Fruit fly (Drosophila melanogaster) S2 (cell line): ENCODE data around the gene Pde1c.

Experiments
- CG8478 ChIP-seq: fragments of >200 bp; optimal IDR thresholded peaks from 2 replicates; lab custom pipeline; 2018
- CTCF ChIP-seq, 2 experiments: fragments of >200 bp; optimal IDR thresholded peaks; 2 replicates each; lab custom pipeline; 2018

Gene Pde1c

DNA sequence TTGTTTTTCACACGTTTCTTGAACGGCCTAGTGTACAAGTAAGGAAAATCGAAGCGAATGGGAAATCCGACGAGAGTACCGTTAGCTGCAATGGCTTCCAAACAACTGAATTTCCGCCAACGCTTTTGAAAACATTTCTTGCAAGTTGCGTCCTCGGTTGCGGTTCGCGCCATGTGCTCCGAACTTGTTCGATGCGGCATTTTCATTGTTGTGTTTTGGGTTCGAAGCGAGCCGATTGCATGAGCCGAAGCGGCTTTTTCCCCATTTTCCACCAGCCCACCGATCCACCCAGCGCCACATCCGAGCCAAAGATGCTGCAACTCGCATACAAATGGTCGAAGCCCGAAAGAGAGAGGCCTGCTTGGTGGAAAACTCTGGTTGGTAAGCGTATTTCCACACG is at the start of gene Pde1c:
Gene Pde1c (minus strand): TSS at position 109 of the 400 bp plus-strand sequence.
- no peak for TF ChIP-seq CTCF (optimal IDR thresholded peaks at IDR 0.05; lab: Kevin White, UChicago)
- TF ChIP-seq CG8478 (lab: Kevin White, UChicago): no peak

DNA sequence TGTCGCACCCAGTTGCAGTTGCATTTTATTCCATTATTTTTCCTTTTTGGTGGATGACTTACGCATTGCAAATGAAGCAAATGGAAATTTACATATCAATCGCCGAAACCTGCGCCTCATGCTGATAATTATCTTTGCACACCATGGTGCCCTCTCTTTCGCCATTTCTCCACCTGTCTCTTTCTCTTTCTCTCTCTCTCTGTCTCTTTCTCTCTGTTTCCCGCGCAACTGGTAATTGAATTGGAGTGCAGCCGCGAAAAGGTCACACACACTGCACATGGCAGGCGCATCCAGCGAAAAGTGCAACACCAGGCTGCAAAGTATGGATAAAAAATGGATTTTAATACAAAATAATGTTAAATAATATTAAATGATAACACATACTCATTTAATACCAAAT is 49.3 kb upstream of the Pde1c start:
- no peak for TF ChIP-seq CG8478 (lab: Kevin White, UChicago)
- TF ChIP-seq CTCF (optimal IDR thresholded peaks at IDR 0.05; lab: Kevin White, UChicago): no peak

DNA sequence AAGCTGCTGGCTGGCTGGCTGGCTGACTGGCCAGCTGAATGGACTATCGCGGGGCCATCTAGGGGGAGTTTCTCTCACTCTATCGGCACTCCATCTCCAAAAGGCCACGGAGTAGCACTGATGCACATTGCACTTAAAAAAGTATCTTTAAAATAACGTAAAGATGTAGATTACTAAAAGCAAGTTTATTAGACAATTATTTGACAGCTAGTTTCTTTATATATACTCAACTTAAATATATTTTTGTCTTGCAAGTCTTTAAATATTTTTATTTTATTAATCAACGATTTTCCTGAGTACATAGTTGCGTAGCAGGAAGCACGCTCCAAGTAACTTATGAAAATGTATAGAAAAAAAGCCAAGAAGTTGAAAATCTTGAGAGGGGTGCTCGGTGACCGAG is 48.6 kb upstream of the Pde1c start:
- TF ChIP-seq CTCF (optimal IDR thresholded peaks at IDR 0.05; lab: Kevin White, UChicago) (no peak), CG8478 (lab: Kevin White, UChicago) (no peak)

DNA sequence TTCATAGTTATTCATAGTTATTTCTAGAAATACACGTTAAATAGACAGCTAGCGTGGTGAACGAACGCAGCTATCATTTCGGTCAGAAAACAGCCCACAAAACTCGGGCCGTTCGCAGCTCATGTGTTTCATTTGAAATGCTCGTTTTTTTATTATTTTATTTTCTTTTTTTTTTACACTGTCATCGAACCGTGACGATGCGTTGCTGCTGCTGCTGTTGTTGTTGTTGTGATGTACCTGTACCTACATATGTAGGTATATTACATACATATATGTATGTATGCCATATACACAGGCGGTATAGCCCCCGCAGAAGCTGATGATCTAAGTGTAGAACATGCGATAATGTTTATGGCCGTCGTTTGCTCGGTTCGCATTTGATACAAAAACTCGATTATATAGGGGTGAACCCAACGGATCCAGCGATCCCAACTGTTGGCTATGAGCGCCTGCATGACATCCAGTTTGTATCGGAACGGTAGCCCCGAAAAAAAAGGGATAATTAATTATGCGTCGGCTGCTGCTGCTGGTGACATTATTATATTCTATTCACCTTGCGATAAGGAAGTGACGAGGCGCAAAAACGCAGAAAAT is 44.9 kb upstream of the Pde1c start:
- no peak for TF ChIP-seq CG8478 (lab: Kevin White, UChicago)
- TF ChIP-seq CTCF (optimal IDR thresholded peaks at IDR 0.05; lab: Kevin White, UChicago): no peak

DNA sequence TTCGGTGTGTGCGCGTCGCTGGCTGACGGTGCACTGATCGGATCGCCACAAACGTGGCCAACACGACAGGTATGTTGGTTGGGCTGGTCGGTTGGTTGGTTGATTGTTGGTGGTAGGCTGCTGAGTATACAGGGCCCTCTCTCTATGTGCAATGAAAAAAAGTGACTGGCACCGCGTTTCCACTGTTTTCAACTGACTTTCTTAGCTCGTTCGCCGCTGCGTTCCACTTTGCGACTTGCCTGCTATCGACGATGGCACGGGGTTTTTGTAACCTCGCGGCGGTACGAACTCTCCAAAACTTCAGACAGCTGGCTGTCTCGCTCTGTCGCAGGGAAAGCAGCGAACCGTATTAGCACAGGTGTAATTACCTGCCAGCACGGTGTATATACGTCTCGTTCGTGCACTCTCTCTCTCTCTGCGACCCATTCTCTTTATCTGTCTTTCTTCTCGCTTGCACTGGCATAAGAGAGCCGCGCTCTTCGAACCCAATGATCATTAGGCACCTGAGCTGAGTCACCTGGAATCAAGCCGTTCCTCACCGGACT is 42.6 kb upstream of the Pde1c start:
- no peak for TF ChIP-seq CG8478 (lab: Kevin White, UChicago)
- no peak for TF ChIP-seq CTCF (optimal IDR thresholded peaks at IDR 0.05; lab: Kevin White, UChicago)

DNA sequence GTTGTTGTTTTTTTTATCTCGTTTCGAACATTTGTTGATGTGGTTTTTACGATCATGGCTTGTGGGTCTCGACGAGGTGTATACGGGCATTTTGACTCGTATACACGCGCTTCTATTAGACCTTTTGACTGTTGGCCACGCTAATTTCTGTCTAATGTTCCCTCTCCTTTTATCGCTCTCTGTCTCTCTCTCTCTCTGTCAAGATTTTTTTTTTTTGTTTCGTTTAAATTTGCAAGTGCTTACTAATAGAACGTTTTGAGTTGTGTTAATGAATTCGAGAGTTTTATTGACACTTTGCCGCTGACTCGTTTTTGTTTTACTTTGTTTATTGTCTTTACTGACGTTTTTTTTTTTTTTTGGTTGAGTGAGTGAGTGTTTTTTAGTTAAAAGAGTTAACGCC is 42.0 kb upstream of the Pde1c start:
- TF ChIP-seq CG8478 (lab: Kevin White, UChicago) (no peak), CTCF (optimal IDR thresholded peaks at IDR 0.05; lab: Kevin White, UChicago) (no peak)

DNA sequence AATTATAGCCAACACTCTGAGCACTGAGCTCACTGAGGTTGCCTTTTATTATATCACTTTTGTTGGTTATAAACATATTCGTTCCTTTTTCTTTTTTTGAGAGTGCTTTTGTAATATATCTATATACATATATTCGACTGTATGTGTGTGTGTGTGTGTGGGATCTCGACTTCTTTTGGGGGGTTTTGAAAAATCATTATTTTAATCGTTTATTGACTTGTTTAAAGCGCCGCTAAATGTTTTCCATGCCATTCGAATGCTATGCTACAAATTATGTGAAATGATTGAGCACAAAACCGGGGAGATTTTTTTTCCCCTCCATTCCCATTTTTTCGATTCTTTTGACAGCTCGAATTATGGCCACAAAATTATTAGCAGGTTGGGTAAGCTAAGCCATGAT is 41.1 kb upstream of the Pde1c start:
- TF ChIP-seq CTCF (optimal IDR thresholded peaks at IDR 0.05; lab: Kevin White, UChicago): no peak
- no peak for TF ChIP-seq CG8478 (lab: Kevin White, UChicago)

DNA sequence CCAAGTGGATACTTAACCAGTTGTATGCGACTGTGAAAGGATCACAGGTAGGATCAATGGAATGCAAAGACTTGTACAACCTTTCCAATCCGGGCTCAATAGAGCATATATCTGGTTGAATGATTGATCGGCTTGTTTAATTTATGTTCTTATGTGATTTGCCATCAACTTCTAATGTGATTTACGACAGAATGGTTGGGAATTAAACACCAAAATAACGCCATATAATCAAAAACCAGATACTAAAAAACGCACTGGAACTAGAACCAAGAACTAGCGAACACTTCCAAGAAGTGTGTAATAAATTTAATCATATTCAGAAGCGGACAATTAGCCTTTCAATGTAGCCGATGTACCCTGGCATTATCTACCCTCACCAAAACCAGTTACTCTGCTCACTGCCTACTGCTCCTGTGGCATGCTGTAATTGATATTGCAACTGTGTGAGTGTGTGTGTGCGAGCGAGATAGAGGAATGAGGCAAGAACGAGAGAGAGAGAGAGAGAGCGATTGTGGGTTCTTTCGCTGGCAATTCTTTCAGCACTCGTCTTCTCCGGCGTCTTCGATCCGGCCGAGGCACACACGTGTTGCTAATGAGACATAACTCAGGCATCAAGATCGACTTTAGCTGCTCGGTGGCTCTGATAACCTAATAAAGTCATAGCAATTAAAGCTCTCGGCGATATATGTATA is 40.4 kb upstream of the Pde1c start:
- TF ChIP-seq CTCF (optimal IDR thresholded peaks at IDR 0.05; lab: Kevin White, UChicago): no peak
- TF ChIP-seq CG8478 (lab: Kevin White, UChicago): no peak

DNA sequence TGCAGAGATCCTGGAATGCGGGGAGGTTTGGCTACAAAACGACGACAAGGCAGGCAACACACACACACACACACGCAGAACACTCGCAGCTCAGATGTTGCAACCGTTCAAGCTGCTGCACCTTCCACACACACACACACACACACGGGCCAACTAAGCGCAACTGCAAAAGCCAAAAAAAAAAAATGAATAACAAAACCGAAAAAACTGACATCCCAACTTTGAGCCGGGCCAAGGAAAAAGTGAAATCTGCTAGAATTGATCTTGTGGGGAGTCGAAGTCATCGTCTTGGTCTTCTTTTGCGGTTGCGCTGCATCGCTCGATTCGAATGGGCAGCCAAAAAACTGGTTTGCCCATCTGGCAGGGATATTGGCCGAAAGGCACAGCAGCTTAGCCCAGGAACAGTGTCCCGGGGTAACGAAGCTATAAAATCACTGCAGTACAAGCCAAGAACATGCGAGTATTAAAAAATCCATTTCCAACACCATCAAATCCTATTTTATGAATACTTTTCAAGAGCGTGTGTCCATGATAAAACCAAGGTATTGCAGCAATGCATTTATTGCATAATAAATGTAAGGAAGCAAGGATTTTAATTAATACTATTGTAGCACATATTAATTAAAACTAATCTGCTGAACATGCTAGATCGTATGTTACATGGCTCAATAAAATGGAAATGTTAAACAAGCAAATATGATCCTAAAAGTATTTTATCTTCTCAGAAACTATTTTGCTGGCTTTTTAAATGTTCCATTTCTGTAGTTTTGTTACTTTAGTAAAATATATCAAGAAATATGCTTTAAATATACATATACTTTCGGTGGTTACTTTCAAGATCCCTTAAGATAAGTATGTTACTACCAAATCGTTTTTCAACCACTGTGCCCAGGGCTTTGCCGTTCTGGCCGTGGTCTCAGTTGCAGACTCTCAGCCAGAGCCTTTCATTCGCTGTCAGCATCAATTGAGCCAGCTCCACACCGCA is 37.5 kb upstream of the Pde1c start:
- no peak for TF ChIP-seq CTCF (optimal IDR thresholded peaks at IDR 0.05; lab: Kevin White, UChicago)
- TF ChIP-seq CG8478 (lab: Kevin White, UChicago): no peak

DNA sequence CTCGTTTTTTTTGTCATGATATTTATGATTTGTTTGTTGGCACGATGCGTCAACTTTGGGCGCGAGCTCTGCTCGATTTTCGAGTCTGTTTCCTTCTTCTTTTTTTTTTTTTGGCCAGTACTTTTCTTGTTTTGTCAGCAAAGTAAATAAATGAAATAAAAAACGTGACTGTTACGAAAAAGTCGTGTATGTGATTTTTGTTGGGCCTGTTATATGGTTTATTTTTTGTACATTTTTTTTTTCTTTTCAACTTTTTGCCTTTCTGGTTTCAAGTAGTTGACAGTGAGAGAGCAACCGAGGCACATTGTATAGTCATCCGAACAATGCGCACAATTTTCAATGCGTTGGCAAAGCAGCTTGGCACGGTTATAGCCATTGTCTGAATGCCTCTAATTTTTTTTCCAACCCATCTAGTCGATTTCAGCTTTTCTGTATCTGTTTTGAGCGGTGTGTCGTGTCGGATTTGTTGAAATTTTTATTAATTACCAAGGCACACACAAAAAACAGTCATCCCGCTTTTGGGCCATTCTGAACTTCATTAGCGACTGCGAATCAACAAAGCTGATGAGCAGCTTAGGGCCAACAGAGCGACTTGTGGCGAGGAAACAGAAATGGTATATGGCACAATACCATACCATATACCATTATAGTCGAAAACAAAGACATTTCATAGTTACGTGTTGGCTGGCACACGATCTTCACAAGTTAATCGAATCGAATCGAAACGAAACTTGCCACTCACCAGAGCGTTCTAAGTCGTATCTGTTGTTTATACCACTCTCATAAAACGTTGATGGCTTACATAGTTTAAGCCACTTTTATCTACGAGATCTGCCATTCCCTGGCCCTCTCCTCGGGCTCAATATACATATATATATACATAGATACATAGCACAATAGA is 35.3 kb upstream of the Pde1c start:
- no peak for TF ChIP-seq CG8478 (lab: Kevin White, UChicago)
- TF ChIP-seq CTCF (optimal IDR thresholded peaks at IDR 0.05; lab: Kevin White, UChicago): no peak

DNA sequence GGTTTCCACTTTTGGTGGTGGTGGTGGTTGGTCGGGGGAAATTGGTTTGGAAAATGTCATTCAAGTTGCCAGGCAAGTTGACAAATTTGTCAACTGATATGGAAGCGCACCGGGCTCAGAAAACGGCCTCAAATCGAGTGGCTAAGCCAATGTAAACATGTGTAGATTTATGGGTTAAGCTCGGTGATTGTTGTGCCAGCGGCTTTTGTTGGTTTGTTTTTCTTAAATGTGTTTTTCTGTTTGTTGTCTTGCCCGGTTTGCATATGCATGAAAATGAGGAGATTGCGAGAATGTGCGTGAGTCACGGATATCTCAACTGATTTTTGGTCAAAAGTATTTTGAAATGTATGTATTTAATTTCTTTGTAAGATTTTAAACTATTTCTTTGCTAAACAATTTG is 32.5 kb upstream of the Pde1c start:
- no peak for TF ChIP-seq CG8478 (lab: Kevin White, UChicago)

DNA sequence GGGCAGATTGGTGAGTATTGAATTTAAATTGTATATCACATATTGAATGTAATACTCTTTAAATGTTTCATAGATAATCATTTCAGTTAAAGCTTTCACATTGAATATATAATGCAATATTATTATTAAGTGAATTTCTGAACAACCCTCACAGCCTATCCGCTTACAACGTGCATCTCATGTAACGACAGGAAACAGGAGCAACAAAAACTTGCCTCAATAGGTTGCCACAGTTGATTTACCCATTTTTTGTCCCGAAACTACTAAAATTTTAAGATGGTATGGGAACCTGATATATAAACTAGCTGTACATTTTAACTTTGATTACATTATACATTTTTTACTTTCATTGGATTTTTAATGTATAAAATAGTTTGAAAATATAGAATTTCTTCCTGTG is 30.4 kb upstream of the Pde1c start:
- TF ChIP-seq CTCF (optimal IDR thresholded peaks at IDR 0.05; lab: Kevin White, UChicago) (no peak), CG8478 (lab: Kevin White, UChicago) (no peak)

DNA sequence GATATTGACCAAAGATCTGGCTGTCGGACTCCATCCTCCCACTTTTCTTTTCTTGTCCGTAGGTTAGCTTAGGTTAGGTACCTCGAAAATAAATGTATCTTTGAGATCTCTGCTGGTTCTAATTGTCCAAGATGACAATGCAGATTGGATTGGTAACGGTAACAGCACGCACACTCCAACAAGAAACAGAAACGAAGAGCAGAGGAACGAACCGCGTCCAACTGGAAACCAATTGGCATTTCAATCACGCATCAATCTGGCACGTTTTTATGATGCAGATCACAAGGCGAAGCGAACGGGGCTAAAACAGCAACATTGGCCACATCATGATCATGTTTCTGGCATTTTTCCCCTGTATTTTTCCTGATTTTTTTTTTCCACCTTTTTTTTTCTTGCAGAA is 27.5 kb upstream of the Pde1c start:
- no peak for TF ChIP-seq CG8478 (lab: Kevin White, UChicago)
- no peak for TF ChIP-seq CTCF (optimal IDR thresholded peaks at IDR 0.05; lab: Kevin White, UChicago)

DNA sequence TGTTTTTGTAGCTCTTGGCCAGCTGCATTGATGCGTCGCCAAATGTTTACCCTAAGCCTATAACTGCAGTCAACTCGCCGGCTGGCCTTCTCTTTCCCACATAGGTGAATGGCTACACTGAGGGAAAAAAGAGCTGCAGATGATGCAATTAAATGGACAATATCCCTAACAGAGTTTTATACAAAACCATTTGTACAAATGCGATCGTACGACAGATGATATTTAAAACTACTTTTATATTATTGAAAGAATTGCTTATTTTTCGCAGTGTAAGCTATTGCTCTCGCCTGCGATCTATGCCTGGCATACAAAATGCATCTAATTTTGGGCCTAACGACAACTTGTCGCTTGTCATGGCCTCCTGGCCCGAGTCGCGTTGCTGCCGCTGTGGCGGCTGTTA is 21.5 kb upstream of the Pde1c start:
- TF ChIP-seq CG8478 (lab: Kevin White, UChicago) (no peak), CTCF (optimal IDR thresholded peaks at IDR 0.05; lab: Kevin White, UChicago) (no peak)
